Worm (Caenorhabditis elegans) whole organism, young adult: ENCODE results near the gene srj-24.

Source experiments
- C06A6.2 ChIP-seq: fragments of 200-800 bp; sonication (Bioruptor generic); conservative IDR thresholded peaks from 2 replicates; pipeline ENCODE4 v1.3.6; 2022; ENCODE audit warnings: missing genetic modification characterization, missing compliant biosample characterization
- F33H1.4 ChIP-seq: fragments of 200-800 bp; sonication (Bioruptor generic); IDR thresholded peaks from 2 replicates; pipeline ENCODE4 v1.3.6; 2022; ENCODE audit warnings: missing genetic modification reagents, missing genetic modification characterization, missing compliant biosample characterization
- F49E8.2 ChIP-seq: sonication (generic microtip); optimal IDR thresholded peaks from 3 replicates; lab custom pipeline; 2017; ENCODE audit warnings: missing genetic modification characterization, mild to moderate bottlenecking, missing compliant biosample characterization, antibody characterized with exemption, moderate library complexity; ENCODE audit not compliant: insufficient read depth
- F55B11.4 ChIP-seq: sonication (generic microtip); optimal IDR thresholded peaks from 2 replicates; lab custom pipeline; 2016; ENCODE audit warnings: missing compliant biosample characterization, missing genetic modification characterization, borderline replicate concordance; ENCODE audit not compliant: insufficient read depth
- K12H6.12 ChIP-seq: fragments of 200-800 bp; sonication (Bioruptor generic); optimal IDR thresholded peaks from 2 replicates; lab custom pipeline; 2018; ENCODE audit warnings: mild to moderate bottlenecking, missing genetic modification characterization, missing compliant biosample characterization
- T26A5.8 ChIP-seq: sonication (generic microtip); optimal IDR thresholded peaks from 2 replicates; lab custom pipeline; 2016; ENCODE audit warnings: missing genetic modification characterization, missing compliant biosample characterization
- Y95B8A.8 ChIP-seq: fragments of 200-800 bp; sonication (Bioruptor generic); IDR thresholded peaks from 2 replicates; pipeline ENCODE4 v1.3.6; 2022; ENCODE audit warnings: missing genetic modification reagents, missing genetic modification characterization, missing compliant biosample characterization
- ZK185.1 ChIP-seq: sonication (generic microtip); optimal IDR thresholded peaks from 2 replicates; lab custom pipeline; 2016; ENCODE audit warnings: mild to moderate bottlenecking, missing genetic modification characterization, missing compliant biosample characterization; ENCODE audit not compliant: poor library complexity, severe bottlenecking
- akir-1 ChIP-seq: fragments of 200-800 bp; sonication (Bioruptor generic); optimal IDR thresholded peaks from 2 replicates; lab custom pipeline; 2018; ENCODE audit warnings: mild to moderate bottlenecking, missing genetic modification characterization, moderate library complexity, missing compliant biosample characterization
- aptf-2 ChIP-seq: fragments of 200-800 bp; sonication (Bioruptor generic); conservative IDR thresholded peaks from 2 replicates; pipeline ENCODE4 v1.3.6; 2022; ENCODE audit warnings: missing genetic modification reagents, missing genetic modification characterization, missing compliant biosample characterization
- atf-7 ChIP-seq: sonication (generic microtip); optimal IDR thresholded peaks from 2 replicates; lab custom pipeline; 2017; ENCODE audit warnings: mild to moderate bottlenecking, missing genetic modification characterization, missing compliant biosample characterization
- attf-6 ChIP-seq: fragments of 200-800 bp; sonication (Bioruptor generic); IDR thresholded peaks from 2 replicates; pipeline ENCODE4 v1.3.6; 2022; ENCODE audit warnings: missing genetic modification reagents, missing genetic modification characterization, missing compliant biosample characterization
- cebp-1 ChIP-seq, 2 experiments: fragments of 200-800 bp in 1 of 2; sonication (Bioruptor generic) in 1 of 2; sonication (generic microtip) in 1 of 2; IDR thresholded peaks in 1 of 2; optimal IDR thresholded peaks in 1 of 2; 2 replicates each; pipeline versions ENCODE4 v1.3.6 to Lab custom; 2017 to 2022; ENCODE audit warnings: missing compliant biosample characterization in 2 of 2, missing genetic modification characterization in 2 of 2, mild to moderate bottlenecking in 1 of 2, missing genetic modification reagents in 1 of 2, moderate library complexity in 1 of 2
- cebp-2 ChIP-seq: fragments of 200-800 bp; sonication (Bioruptor generic); IDR thresholded peaks from 2 replicates; pipeline ENCODE4 v1.3.6; 2022; ENCODE audit warnings: missing genetic modification characterization, missing compliant biosample characterization
- ceh-100 ChIP-seq: fragments of 200-800 bp; sonication (Bioruptor generic); IDR thresholded peaks from 2 replicates; pipeline ENCODE4 v1.3.6; 2022; ENCODE audit warnings: missing genetic modification reagents, missing genetic modification characterization, missing compliant biosample characterization
- ceh-58 ChIP-seq: fragments of 200-800 bp; sonication (Bioruptor generic); IDR thresholded peaks from 2 replicates; pipeline ENCODE4 v1.3.6; 2022; ENCODE audit warnings: missing genetic modification characterization, missing compliant biosample characterization
- dox-1 ChIP-seq: fragments of 200-800 bp; sonication (Bioruptor generic); IDR thresholded peaks from 2 replicates; pipeline ENCODE4 v1.3.6; 2022; ENCODE audit warnings: missing genetic modification reagents, missing genetic modification characterization, missing compliant biosample characterization
- efl-1 ChIP-seq: fragments of 150-350 bp; optimal IDR thresholded peaks from 2 replicates; lab custom pipeline; 2014; ENCODE audit warnings: missing biosample characterization, missing genetic modification reagents, missing genetic modification characterization
- egl-18 ChIP-seq: fragments of 200-800 bp; sonication (Bioruptor generic); IDR thresholded peaks from 2 replicates; pipeline ENCODE4 v1.3.6; 2022; ENCODE audit warnings: missing genetic modification reagents, missing genetic modification characterization, missing compliant biosample characterization
- egrh-3 ChIP-seq: fragments of 200-800 bp; sonication (Bioruptor generic); IDR thresholded peaks from 2 replicates; pipeline ENCODE4 v1.3.6; 2022; ENCODE audit warnings: missing genetic modification reagents, missing genetic modification characterization, missing compliant biosample characterization
- him-1 ChIP-seq: sonication (generic microtip); optimal IDR thresholded peaks from 2 replicates; lab custom pipeline; 2016; ENCODE audit warnings: missing genotype, missing genetic modification reagents, missing genetic modification characterization, missing compliant biosample characterization
- lag-1 ChIP-seq: fragments of 200-800 bp; sonication (Bioruptor generic); IDR thresholded peaks from 2 replicates; pipeline ENCODE4 v1.3.6; 2022; ENCODE audit warnings: missing genetic modification reagents, missing genetic modification characterization, missing compliant biosample characterization
- lir-1 ChIP-seq: fragments of 200-800 bp; sonication (Bioruptor generic); conservative IDR thresholded peaks from 2 replicates; pipeline ENCODE4 v1.3.6; 2022; ENCODE audit warnings: missing genetic modification reagents, missing genetic modification characterization, missing compliant biosample characterization
- lsl-1 ChIP-seq: fragments of 200-800 bp; sonication (Bioruptor generic); optimal IDR thresholded peaks from 2 replicates; lab custom pipeline; 2018; ENCODE audit warnings: mild to moderate bottlenecking, missing genetic modification characterization, moderate library complexity, missing compliant biosample characterization
- madf-8 ChIP-seq: fragments of 200-800 bp; sonication (Bioruptor generic); conservative IDR thresholded peaks from 2 replicates; pipeline ENCODE4 v1.3.6; 2022; ENCODE audit warnings: missing genetic modification reagents, missing genetic modification characterization, missing compliant biosample characterization
- mes-4 ChIP-seq: sonication (generic microtip); optimal IDR thresholded peaks from 2 replicates; lab custom pipeline; 2016; ENCODE audit warnings: missing genotype, missing genetic modification characterization, missing compliant biosample characterization
- mxl-1 ChIP-seq: sonication (generic microtip); optimal IDR thresholded peaks from 2 replicates; lab custom pipeline; 2016; ENCODE audit warnings: missing genetic modification characterization, missing compliant biosample characterization
- nfyb-1 ChIP-seq: fragments of 200-800 bp; sonication (Bioruptor generic); IDR thresholded peaks from 2 replicates; pipeline ENCODE4 v1.3.6; 2022; ENCODE audit warnings: missing genetic modification reagents, missing genetic modification characterization, missing compliant biosample characterization
- nhr-27 ChIP-seq: fragments of 200-800 bp; sonication (Bioruptor generic); optimal IDR thresholded peaks from 2 replicates; lab custom pipeline; 2018; ENCODE audit warnings: mild to moderate bottlenecking, missing genetic modification characterization, moderate library complexity, missing compliant biosample characterization
- rec-8 ChIP-seq, 2 experiments: sonication (generic microtip); optimal IDR thresholded peaks; 2 replicates each; lab custom pipeline; 2016; ENCODE audit warnings: mild to moderate bottlenecking in 2 of 2, missing genetic modification characterization in 2 of 2, missing genetic modification reagents in 2 of 2, missing genotype in 2 of 2, missing biosample characterization in 1 of 2, missing compliant biosample characterization in 1 of 2, moderate library complexity in 1 of 2
- rpc-1 ChIP-seq, 2 experiments: fragments of 150-350 bp in 1 of 2; sonication (generic microtip) in 1 of 2; optimal IDR thresholded peaks; 2 replicates each; lab custom pipeline; 2014 to 2018; ENCODE audit warnings: missing biosample characterization in 1 of 2, missing genetic modification characterization in 1 of 2, missing genetic modification reagents in 1 of 2, missing genotype in 1 of 2
- tbp1 ChIP-seq: fragments of 200-800 bp; sonication (Bioruptor generic); optimal IDR thresholded peaks from 2 replicates; lab custom pipeline; 2018; ENCODE audit warnings: mild to moderate bottlenecking, missing genetic modification characterization, missing compliant biosample characterization
- unc-130 ChIP-seq: sonication (generic microtip); optimal IDR thresholded peaks from 2 replicates; lab custom pipeline; 2016; ENCODE audit warnings: missing genetic modification reagents, missing genetic modification characterization, missing compliant biosample characterization
- ztf-25 ChIP-seq: fragments of 200-800 bp; sonication (Bioruptor generic); IDR thresholded peaks from 2 replicates; pipeline ENCODE4 v1.3.6; 2022; ENCODE audit warnings: missing genetic modification reagents, missing genetic modification characterization, missing compliant biosample characterization

srj-24 gene

ce11 chrV:762340-762739 is 23.7 kb upstream of the srj-24 start, which contains the start of gene srp-2:
srp-2 (plus strand) TSS chrV:762640.
- TF ChIP-seq F33H1.4 (GFP tag; lab: Robert Waterston, UW), result no peak

DNA sequence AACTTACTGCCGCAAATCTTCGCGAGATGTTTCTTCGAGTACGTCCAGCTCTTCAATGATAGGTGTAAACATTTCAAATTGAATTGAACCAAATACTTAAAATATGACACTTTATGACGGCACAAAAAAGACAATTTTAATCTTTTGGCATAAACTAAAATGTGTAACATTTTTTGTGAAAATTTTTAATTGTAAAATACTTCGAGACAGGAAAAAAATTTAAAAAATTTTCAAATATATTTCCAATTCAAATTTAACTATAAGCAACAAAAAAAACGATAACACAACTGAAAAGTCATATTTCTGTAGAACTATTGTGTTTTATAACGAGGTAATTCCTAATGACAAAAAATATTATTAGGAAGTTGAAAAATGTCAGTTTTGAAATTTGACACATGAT is 23.2 kb upstream of the srj-24 start, which contains the start of gene C05E4.12:
Gene C05E4.12, minus strand, starts transcription at position 101 of the 400 bp plus-strand sequence.
- TF ChIP-seq egl-18 (GFP tag; lab: Robert Waterston, UW), result no peak
- no peak for TF ChIP-seq C06A6.2 (GFP tag; lab: Robert Waterston, UW)
- TF ChIP-seq ceh-100 (GFP tag; lab: Robert Waterston, UW), result no peak
- no peak for TF ChIP-seq akir-1 (GFP tag; lab: Kevin White, UChicago)
- no peak for TF ChIP-seq efl-1 (GFP tag; lab: Kevin White, UChicago)
- no peak for TF ChIP-seq attf-6 (GFP tag; lab: Robert Waterston, UW)
- TF ChIP-seq T26A5.8 (tag; lab: Kevin White, UChicago), result no peak
- no peak for TF ChIP-seq lsl-1 (GFP tag; lab: Kevin White, UChicago)
- no peak for TF ChIP-seq tbp1 (GFP tag; lab: Kevin White, UChicago)
- no peak for TF ChIP-seq atf-7
- TF ChIP-seq him-1, result no peak
- TF ChIP-seq Y95B8A.8 (GFP tag; lab: Robert Waterston, UW), result no peak
- no peak for TF ChIP-seq cebp-2

DNA sequence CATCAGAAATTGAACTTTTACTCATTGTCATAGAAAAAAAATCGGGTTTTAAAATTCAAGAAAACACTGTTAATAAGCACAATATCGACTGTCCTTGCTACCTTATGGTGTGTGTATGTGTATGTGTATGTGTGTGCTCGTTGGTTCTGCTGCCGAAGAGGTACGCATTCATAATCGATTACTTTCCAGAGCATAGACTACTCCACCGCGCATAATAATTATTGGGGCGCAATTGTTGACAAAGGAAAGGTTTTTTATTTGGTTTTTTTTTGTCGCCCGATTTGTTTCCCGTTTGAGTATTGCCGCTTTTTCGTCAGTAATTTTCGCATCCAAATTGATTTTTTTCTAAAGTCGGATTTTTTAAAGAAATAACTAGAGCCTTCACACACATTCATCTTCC is 22.6 kb upstream of the srj-24 start, which contains the start of gene C05E4.15:
Gene C05E4.15, minus strand, starts transcription at position 101 of the 400 bp plus-strand sequence.
- TF ChIP-seq egrh-3 (GFP tag; lab: Robert Waterston, UW) (no peak), dox-1 (GFP tag; lab: Robert Waterston, UW) (no peak), ZK185.1 (tag; lab: Kevin White, UChicago) (no peak), mes-4 (tag; lab: Kevin White, UChicago) (no peak), F49E8.2 (tag; lab: Kevin White, UChicago) (no peak), lir-1 (GFP tag; lab: Robert Waterston, UW) (no peak), K12H6.12 (tag; lab: Kevin White, UChicago) (no peak), cebp-1 (GFP tag; IDR thresholded peaks at IDR 0.05; lab: Robert Waterston, UW) (no peak), cebp-1 (tag; optimal IDR thresholded peaks at IDR 0.05; lab: Kevin White, UChicago) (no peak)

- TF ChIP-seq T26A5.8 (tag; lab: Kevin White, UChicago) (no peak), egrh-3 (GFP tag; lab: Robert Waterston, UW) (no peak), nfyb-1 (no peak), lag-1 (GFP tag; lab: Robert Waterston, UW) (no peak)
- TF ChIP-seq, all 124 proteins: peak for 0
Observed at ce11 chrV:756169-756568, 17.5 kb upstream of the srj-24 start, which contains the start of gene str-20. str-20 (plus strand) TSS chrV:756469.

- TF ChIP-seq F55B11.4 (tag; lab: Kevin White, UChicago), result no peak
- no peak for TF ChIP-seq unc-130
- no peak for TF ChIP-seq aptf-2 (GFP tag; lab: Robert Waterston, UW)
- TF ChIP-seq mxl-1 (tag; lab: Kevin White, UChicago), result no peak
- no peak for TF ChIP-seq madf-8 (GFP tag; lab: Robert Waterston, UW)
- no peak for TF ChIP-seq rec-8 (tag; optimal IDR thresholded peaks at IDR 0.05; lab: Kevin White, UChicago)
- no peak for TF ChIP-seq F49E8.2 (tag; lab: Kevin White, UChicago)
- no peak for TF ChIP-seq ztf-25
- no peak for TF ChIP-seq rpc-1 (optimal IDR thresholded peaks at IDR 0.05; lab: Kevin White, UChicago)
- no peak for TF ChIP-seq rpc-1 (tag; optimal IDR thresholded peaks at IDR 0.05; lab: Kevin White, UChicago)
- TF ChIP-seq nhr-27, result no peak
- no peak for TF ChIP-seq ceh-58
Observed at ce11 chrV:752679-753333, 14.1 kb upstream of the srj-24 start, which contains the start of the genes str-262 and srp-1. str-262 (minus strand) TSS chrV:752779. srp-1 (plus strand) TSS chrV:753283.
